Fruit fly (Drosophila melanogaster): ENCODE data around the gene Tsp86D.

Tsp86D gene

DNA sequence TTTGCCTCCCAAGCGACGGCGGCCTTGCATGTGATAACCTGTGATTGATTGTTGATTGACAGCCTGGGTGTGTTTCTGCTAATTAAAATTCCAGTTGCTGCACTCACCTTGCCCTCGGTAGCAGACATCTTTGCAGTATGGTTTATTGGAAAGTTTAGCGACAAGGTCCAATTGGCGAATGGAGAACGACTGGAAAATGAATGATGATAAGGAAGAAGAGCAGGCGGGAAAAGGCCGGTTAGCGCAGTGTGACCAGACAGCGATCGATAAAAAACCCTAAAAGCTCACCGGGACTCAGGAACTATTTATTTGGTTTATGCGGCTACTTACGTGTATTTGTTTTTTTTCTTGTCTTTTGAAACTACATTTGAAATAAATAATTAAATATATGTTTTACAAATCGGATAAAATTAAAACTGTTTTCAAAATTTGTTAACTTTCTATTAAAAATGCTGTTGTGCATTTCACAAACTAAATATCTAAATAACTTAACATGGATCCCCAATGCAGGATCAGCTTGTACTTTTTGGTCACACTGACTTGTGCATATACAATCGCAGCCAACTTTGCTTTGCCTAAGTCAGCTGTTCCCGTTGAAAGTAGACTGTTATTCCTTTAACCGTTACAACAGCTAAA, 3.8 kb downstream of the Tsp86D start, which contains the start of gene Fdh (continued):
- TF ChIP-seq tin (GFP tag; optimal IDR thresholded peaks at IDR 0.05), result peak; percentile 55
- no peak for TF ChIP-seq Lpt (GFP tag; optimal IDR thresholded peaks at IDR 0.05)
- TF ChIP-seq cwo (GFP tag; optimal IDR thresholded peaks at IDR 0.05), result peak; percentile 22
- no peak for TF ChIP-seq Doc2 (GFP tag; IDR thresholded peaks at IDR 0.05)
- no peak for TF ChIP-seq CG7963 (GFP tag; IDR thresholded peaks at IDR 0.05; ENCODE audit: partially characterized antibody)
- peak; percentile 30 for TF ChIP-seq MTF-1 (GFP tag; optimal IDR thresholded peaks at IDR 0.05; ENCODE audit: borderline replicate concordance)
- peak; percentile 70 for TF ChIP-seq zfh1 (GFP tag; IDR thresholded peaks at IDR 0.05)
- peak; percentile 4 for TF ChIP-seq zfh2 (GFP tag; optimal IDR thresholded peaks at IDR 0.05)
- TF ChIP-seq Asciz (GFP tag; optimal IDR thresholded peaks at IDR 0.05), result peak; percentile 64
- peak; percentile 18 for TF ChIP-seq CG6654 (GFP tag; optimal IDR thresholded peaks at IDR 0.05)
- peak; percentile 52 for TF ChIP-seq CG34376 (GFP tag; optimal IDR thresholded peaks at IDR 0.05)
- TF ChIP-seq CG12769 (tag; optimal IDR thresholded peaks at IDR 0.05), result peak; percentile 37
- peak in 1 of 2 experiments; percentile 16 for TF ChIP-seq Pdp1 (GFP tag; optimal IDR thresholded peaks at IDR 0.05)
- TF ChIP-seq salm (tag; optimal IDR thresholded peaks at IDR 0.05), result peak; percentile 5
- no peak for TF ChIP-seq pb (GFP tag; optimal IDR thresholded peaks at IDR 0.05)
- no peak; the same call in 1 of the 2 replicates for TF ChIP-seq CG9932 (GFP tag; IDR thresholded peaks at IDR 0.05)
- peak; percentile 66 for TF ChIP-seq CG7271 (tag; optimal IDR thresholded peaks at IDR 0.05)
- TF ChIP-seq fd64A (GFP tag; optimal IDR thresholded peaks at IDR 0.05), result peak; percentile 36
- TF ChIP-seq Vsx1 (GFP tag; optimal IDR thresholded peaks at IDR 0.05), result peak; percentile 38
- TF ChIP-seq crc (GFP tag; optimal IDR thresholded peaks at IDR 0.05), result peak; percentile 27
- TF ChIP-seq klu (GFP tag; IDR thresholded peaks at IDR 0.05), result no peak
- peak; percentile 100 for TF ChIP-seq CG4820 (GFP tag; optimal IDR thresholded peaks at IDR 0.05)
- TF ChIP-seq CG30020 (tag; optimal IDR thresholded peaks at IDR 0.05), result peak; percentile 39
- peak; percentile 31; the same call in 1 of the 2 replicates for TF ChIP-seq E2f1 (GFP tag; IDR thresholded peaks at IDR 0.05)
- no peak for TF ChIP-seq h (optimal IDR thresholded peaks at IDR 0.05)
- TF ChIP-seq CG13775 (GFP tag; optimal IDR thresholded peaks at IDR 0.05), result peak; percentile 80
- peak; percentile 24 for TF ChIP-seq Oli (tag; optimal IDR thresholded peaks at IDR 0.05)
- no peak for TF ChIP-seq CG3847 (GFP tag; IDR thresholded peaks at IDR 0.05)
- no peak for TF ChIP-seq CG10274 (GFP tag; optimal IDR thresholded peaks at IDR 0.05)
- peak; percentile 60 for TF ChIP-seq CG17328 (GFP tag; IDR thresholded peaks at IDR 0.05)
- TF ChIP-seq D (optimal IDR thresholded peaks at IDR 0.05), result peak; percentile 3
- no peak for TF ChIP-seq D (GFP tag; optimal IDR thresholded peaks at IDR 0.05)
- no peak for TF ChIP-seq CG17612 (GFP tag; IDR thresholded peaks at IDR 0.05)
- TF ChIP-seq hkb (optimal IDR thresholded peaks at IDR 0.05), result peak; percentile 16
- TF ChIP-seq hkb (GFP tag; IDR thresholded peaks at IDR 0.05), result peak; percentile 27; the same call in 1 of the 2 replicates
- peak; percentile 24 for TF ChIP-seq caup (GFP tag; optimal IDR thresholded peaks at IDR 0.05; ENCODE audit: severe bottlenecking)
- peak; percentile 76 for TF ChIP-seq CG33557 (GFP tag; optimal IDR thresholded peaks at IDR 0.05)
- TF ChIP-seq Abd-B (GFP tag; optimal IDR thresholded peaks at IDR 0.05), result no peak
- 0 out of 3 replicates have a peak, but pooled peaks have one; percentile 28 for TF ChIP-seq gce (GFP tag; IDR thresholded peaks at IDR 0.05)
- TF ChIP-seq dm (GFP tag; optimal IDR thresholded peaks at IDR 0.05), result no peak
- peak; percentile 66 for TF ChIP-seq CG1233 (GFP tag; optimal IDR thresholded peaks at IDR 0.05)
- peak; percentile 59 for TF ChIP-seq gcm (GFP tag; optimal IDR thresholded peaks at IDR 0.05)
- no peak for TF ChIP-seq trh (GFP tag; optimal IDR thresholded peaks at IDR 0.05)
- TF ChIP-seq Ptx1 (GFP tag; IDR thresholded peaks at IDR 0.05), result peak; percentile 45
- TF ChIP-seq B-H2 (GFP tag; optimal IDR thresholded peaks at IDR 0.05), result peak; percentile 5
- peak; percentile 41 for TF ChIP-seq YL-1 (GFP tag; optimal IDR thresholded peaks at IDR 0.05)
- peak; percentile 44 for TF ChIP-seq CG10209 (GFP tag; optimal IDR thresholded peaks at IDR 0.05)
- peak; percentile 66 for TF ChIP-seq grau (tag; optimal IDR thresholded peaks at IDR 0.05)
- peak; percentile 49 for TF ChIP-seq nau (GFP tag; optimal IDR thresholded peaks at IDR 0.05)

Data from whole organism, embryonic.